Worm (Caenorhabditis elegans) whole organism, L4/young adult: ENCODE data around the gene col-96.

Experiments
- W03F9.2 ChIP-seq: fragments of 150-350 bp; optimal IDR thresholded peaks from 2 replicates; lab custom pipeline; 2014; ENCODE audit warnings: missing biosample characterization, missing genetic modification characterization
- dao-5 ChIP-seq: sonication (generic microtip); optimal IDR thresholded peaks from 2 replicates; lab custom pipeline; 2016; ENCODE audit warnings: missing genotype, missing genetic modification characterization, moderate library complexity, missing compliant biosample characterization
- him-1 ChIP-seq: sonication (generic microtip); optimal IDR thresholded peaks from 2 replicates; lab custom pipeline; 2016; ENCODE audit warnings: missing genotype, missing genetic modification reagents, missing genetic modification characterization, missing compliant biosample characterization

DNA sequence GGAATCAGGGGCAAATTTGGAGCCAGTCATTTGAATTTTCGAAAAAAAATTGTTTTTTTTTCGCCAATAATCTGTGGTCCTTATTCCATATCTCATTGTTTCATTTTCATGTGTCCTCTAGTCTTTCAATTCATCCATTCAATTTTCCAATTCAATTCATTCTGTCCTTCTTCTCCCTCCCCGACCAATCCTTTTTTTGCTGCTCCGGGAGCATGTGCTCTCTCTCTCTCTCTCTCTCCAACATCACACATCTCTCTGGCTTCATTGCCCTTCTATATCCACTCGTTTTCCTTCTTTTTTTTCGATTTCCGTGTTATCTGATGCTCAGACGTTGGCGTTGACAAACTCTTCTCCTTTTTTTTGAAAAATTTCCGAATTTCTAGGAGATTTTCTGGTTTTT, 43.2 kb downstream of the col-96 start:
- TF ChIP-seq him-1 (tag; lab: Kevin White, UChicago), result no peak
- TF ChIP-seq dao-5 (tag; lab: Kevin White, UChicago), result no peak
- no peak for TF ChIP-seq W03F9.2 (tag; lab: Kevin White, UChicago)
